Fruit fly (Drosophila melanogaster) whole organism, prepupa: ENCODE measurements around the gene CG2611.

Experiments
- CG11294 ChIP-seq: fragments of 200-800 bp; sonication (Bioruptor generic); IDR thresholded peaks from 2 replicates; pipeline ENCODE4 v1.3.6; 2022; ENCODE audit warnings: missing biosample characterization, missing genetic modification characterization
- CG1621 ChIP-seq: fragments of 200-800 bp; sonication (Bioruptor generic); optimal IDR thresholded peaks from 3 replicates; lab custom pipeline; 2018; ENCODE audit warnings: missing biosample characterization, mild to moderate bottlenecking, missing genetic modification characterization
- CG3032 ChIP-seq: fragments of 200-800 bp; optimal IDR thresholded peaks from 2 replicates; lab custom pipeline; 2019; ENCODE audit warnings: missing biosample characterization, mild to moderate bottlenecking, missing genetic modification characterization, moderate library complexity
- CG32006 ChIP-seq: fragments of 200-800 bp; sonication (Bioruptor generic); optimal IDR thresholded peaks from 3 replicates; lab custom pipeline; 2017; ENCODE audit warnings: missing biosample characterization, mild to moderate bottlenecking, missing genetic modification characterization
- CG3919 ChIP-seq: fragments of 200-800 bp; sonication (Bioruptor generic); optimal IDR thresholded peaks from 3 replicates; lab custom pipeline; 2016; ENCODE audit warnings: missing biosample characterization, missing genetic modification characterization
- CG6163 ChIP-seq: fragments of 200-800 bp; sonication (Bioruptor generic); IDR thresholded peaks from 3 replicates; pipeline ENCODE4 v1.3.6; 2022; ENCODE audit warnings: missing biosample characterization, missing genetic modification characterization
- CG6276 ChIP-seq: fragments of 200-800 bp; sonication (Bioruptor generic); optimal IDR thresholded peaks from 2 replicates; lab custom pipeline; 2017; ENCODE audit warnings: missing biosample characterization, mild to moderate bottlenecking, missing genetic modification characterization
- CG6792 ChIP-seq: fragments of 200-800 bp; sonication (Bioruptor generic); optimal IDR thresholded peaks from 3 replicates; lab custom pipeline; 2016; ENCODE audit warnings: missing biosample characterization, missing genetic modification characterization
- CG6808 ChIP-seq: fragments of 200-800 bp; sonication (Bioruptor generic); optimal IDR thresholded peaks from 3 replicates; lab custom pipeline; 2017; ENCODE audit warnings: missing biosample characterization, missing genetic modification characterization, mild to moderate bottlenecking, moderate library complexity, missing genetic modification reagents
- CG7368 ChIP-seq: fragments of 200-800 bp; sonication (Bioruptor generic); optimal IDR thresholded peaks from 3 replicates; lab custom pipeline; 2016; ENCODE audit warnings: missing biosample characterization, missing genetic modification characterization
- CG8119 ChIP-seq: fragments of 200-800 bp; sonication (Bioruptor generic); IDR thresholded peaks from 3 replicates; pipeline ENCODE4 v1.3.6; 2022; ENCODE audit warnings: missing biosample characterization, missing genetic modification characterization
- CG8319 ChIP-seq: fragments of 200-800 bp; sonication (Bioruptor generic); optimal IDR thresholded peaks from 3 replicates; lab custom pipeline; 2016; ENCODE audit warnings: missing biosample characterization, missing genetic modification characterization
- CG8632 ChIP-seq: fragments of 200-800 bp; sonication (Bioruptor generic); optimal IDR thresholded peaks from 3 replicates; lab custom pipeline; 2016; ENCODE audit warnings: missing biosample characterization, missing genetic modification characterization
- CG9139 ChIP-seq: fragments of 200-800 bp; sonication (Bioruptor generic); optimal IDR thresholded peaks from 3 replicates; lab custom pipeline; 2017; ENCODE audit warnings: missing biosample characterization, mild to moderate bottlenecking, missing genetic modification characterization
- Eip75B ChIP-seq: fragments of 200-800 bp; sonication (Bioruptor generic); optimal IDR thresholded peaks from 3 replicates; lab custom pipeline; 2016; ENCODE audit warnings: missing biosample characterization, missing genetic modification characterization
- Eip78C ChIP-seq: fragments of 200-800 bp; sonication (Bioruptor generic); peaks from one replicate; lab custom pipeline; 2016; ENCODE audit warnings: missing biosample characterization, missing genetic modification characterization
- Eip93F ChIP-seq: fragments of 200-800 bp; sonication (Bioruptor generic); optimal IDR thresholded peaks from 2 replicates; lab custom pipeline; 2016; ENCODE audit warnings: missing biosample characterization, mild to moderate bottlenecking, missing genetic modification characterization
- Ets21C ChIP-seq: fragments of 200-800 bp; sonication (Bioruptor generic); optimal IDR thresholded peaks from 3 replicates; lab custom pipeline; 2016; ENCODE audit warnings: missing biosample characterization, missing genetic modification characterization
- Ets96B ChIP-seq: fragments of 200-800 bp; optimal IDR thresholded peaks from 2 replicates; lab custom pipeline; 2019; ENCODE audit warnings: missing biosample characterization, mild to moderate bottlenecking, missing genetic modification characterization, moderate library complexity
- Gug ChIP-seq: fragments of 200-800 bp; sonication (Bioruptor generic); IDR thresholded peaks from 2 replicates; pipeline ENCODE4 v1.3.6; 2022; ENCODE audit warnings: missing biosample characterization, missing genetic modification characterization
- Hr38 ChIP-seq: sonication (Bioruptor generic); optimal IDR thresholded peaks from 2 replicates; lab custom pipeline; 2016; ENCODE audit warnings: missing biosample characterization, missing genetic modification characterization
- Hr4 ChIP-seq: fragments of 200-800 bp; sonication (Bioruptor generic); optimal IDR thresholded peaks from 3 replicates; lab custom pipeline; 2016; ENCODE audit warnings: missing biosample characterization, missing genetic modification characterization
- OdsH ChIP-seq: fragments of 200-800 bp; sonication (Bioruptor generic); optimal IDR thresholded peaks from 3 replicates; lab custom pipeline; 2016; ENCODE audit warnings: missing biosample characterization, missing genetic modification characterization
- Sox102F ChIP-seq: fragments of 200-800 bp; sonication (Bioruptor generic); optimal IDR thresholded peaks from 2 replicates; lab custom pipeline; 2016; ENCODE audit warnings: missing biosample characterization, mild to moderate bottlenecking, missing genetic modification characterization
- Sox14 ChIP-seq: fragments of 200-800 bp; sonication (Bioruptor generic); optimal IDR thresholded peaks from 3 replicates; lab custom pipeline; 2016; ENCODE audit warnings: missing biosample characterization, missing genetic modification characterization
- Sox15 ChIP-seq: fragments of 200-800 bp; sonication (Bioruptor generic); optimal IDR thresholded peaks from 3 replicates; lab custom pipeline; 2016; ENCODE audit warnings: missing biosample characterization, missing genetic modification characterization
- acj6 ChIP-seq: fragments of 200-800 bp; sonication (Bioruptor generic); optimal IDR thresholded peaks from 3 replicates; lab custom pipeline; 2016; ENCODE audit warnings: missing biosample characterization, missing genetic modification characterization
- dac ChIP-seq: fragments of 200-800 bp; sonication (Bioruptor generic); optimal IDR thresholded peaks from 2 replicates; lab custom pipeline; 2017; ENCODE audit warnings: missing biosample characterization, mild to moderate bottlenecking, missing genetic modification characterization
- dsx ChIP-seq: fragments of 200-800 bp; optimal IDR thresholded peaks from 3 replicates; lab custom pipeline; 2019; ENCODE audit warnings: missing biosample characterization, mild to moderate bottlenecking, missing genetic modification characterization, moderate library complexity; ENCODE audit not compliant: poor library complexity, severe bottlenecking
- esn ChIP-seq: fragments of 200-800 bp; sonication (Bioruptor generic); optimal IDR thresholded peaks from 2 replicates; lab custom pipeline; 2016; ENCODE audit warnings: missing biosample characterization, mild to moderate bottlenecking, missing genetic modification characterization, moderate library complexity
- fd59A ChIP-seq: fragments of 200-800 bp; sonication (Bioruptor generic); optimal IDR thresholded peaks from 2 replicates; lab custom pipeline; 2017; ENCODE audit warnings: missing biosample characterization, mild to moderate bottlenecking, missing genetic modification characterization, missing genetic modification reagents
- fd85E ChIP-seq: fragments of 200-800 bp; sonication (Bioruptor generic); optimal IDR thresholded peaks from 3 replicates; lab custom pipeline; 2016; ENCODE audit warnings: missing biosample characterization, missing genetic modification characterization
- fkh ChIP-seq: fragments of 200-800 bp; sonication (Bioruptor generic); optimal IDR thresholded peaks from 3 replicates; lab custom pipeline; 2017; ENCODE audit warnings: missing biosample characterization, mild to moderate bottlenecking, missing genetic modification characterization, moderate library complexity
- net ChIP-seq: fragments of 200-800 bp; sonication (Bioruptor generic); optimal IDR thresholded peaks from 3 replicates; lab custom pipeline; 2016; ENCODE audit warnings: missing biosample characterization, missing genetic modification characterization
- pdm3 ChIP-seq: fragments of 200-800 bp; sonication (Bioruptor generic); optimal IDR thresholded peaks from 3 replicates; lab custom pipeline; 2016; ENCODE audit warnings: missing biosample characterization, missing genetic modification characterization
- salr ChIP-seq, 2 experiments: fragments of 200-800 bp; sonication (Bioruptor generic); optimal IDR thresholded peaks; 3 replicates each; lab custom pipeline; 2016 to 2018; ENCODE audit warnings: missing biosample characterization in 2 of 2, missing genetic modification characterization in 2 of 2, mild to moderate bottlenecking in 1 of 2
- spab ChIP-seq: fragments of 200-800 bp; sonication (Bioruptor generic); optimal IDR thresholded peaks from 2 replicates; lab custom pipeline; 2017; ENCODE audit warnings: missing biosample characterization, mild to moderate bottlenecking, missing genetic modification characterization, missing genetic modification reagents
- ss ChIP-seq, 2 experiments: fragments of 200-800 bp; sonication (Bioruptor generic); optimal IDR thresholded peaks; 2 replicates in 1 of 2; 3 replicates in 1 of 2; lab custom pipeline; 2017 to 2018; ENCODE audit warnings: mild to moderate bottlenecking in 2 of 2, missing biosample characterization in 2 of 2, missing genetic modification characterization in 2 of 2, moderate library complexity in 1 of 2
- svp ChIP-seq: fragments of 200-800 bp; sonication (Bioruptor generic); peaks from one replicate; lab custom pipeline; 2016; ENCODE audit warnings: missing biosample characterization, missing genetic modification characterization
- vri ChIP-seq: fragments of 200-800 bp; sonication (Bioruptor generic); optimal IDR thresholded peaks from 3 replicates; lab custom pipeline; 2016; ENCODE audit warnings: missing biosample characterization, mild to moderate bottlenecking, missing genetic modification characterization

CG2611 gene

dm6 chr2L:20645394-20645869, 4.6 kb upstream of the CG2611 start, which contains the start of the genes phr6-4 and CG2608 (continued):
- TF ChIP-seq ss (GFP tag; optimal IDR thresholded peaks at IDR 0.05; lab: Kevin White, UChicago) = peak in 1 of 2 experiments; percentile 94
- TF ChIP-seq Eip78C (GFP tag; lab: Kevin White, UChicago) = peak; percentile 98
- TF ChIP-seq CG8119 (GFP tag; lab: Robert Waterston, UW) = peak; percentile 95
- TF ChIP-seq CG1621 (tag; lab: Kevin White, UChicago) = peak; percentile 87
- TF ChIP-seq CG9139 (GFP tag; lab: Kevin White, UChicago) = peak; percentile 89
- peak; percentile 88 for TF ChIP-seq Gug (GFP tag; lab: Robert Waterston, UW)
- TF ChIP-seq OdsH (GFP tag; lab: Kevin White, UChicago) = peak; percentile 95
- peak; percentile 91 for TF ChIP-seq CG6792 (GFP tag; lab: Kevin White, UChicago)
- peak; percentile 91 for TF ChIP-seq spab (GFP tag; lab: Kevin White, UChicago)
- peak; percentile 94 for TF ChIP-seq Sox14 (GFP tag; lab: Kevin White, UChicago)
- peak; percentile 88 for TF ChIP-seq CG7368
- peak; percentile 89 for TF ChIP-seq fkh
- peak; percentile 87 for TF ChIP-seq dac (GFP tag; lab: Kevin White, UChicago)
- TF ChIP-seq CG32006 (GFP tag; lab: Kevin White, UChicago) = peak; percentile 97
- peak; percentile 90 for TF ChIP-seq CG6163
- peak; percentile 95 for TF ChIP-seq pdm3 (GFP tag; lab: Kevin White, UChicago)
- TF ChIP-seq fd85E (GFP tag; lab: Kevin White, UChicago) = peak; percentile 76
- TF ChIP-seq Hr38 (GFP tag; lab: Kevin White, UChicago) = no peak
- peak; percentile 94 for TF ChIP-seq CG3919 (GFP tag; lab: Kevin White, UChicago)
- peak; percentile 85 for TF ChIP-seq CG11294 (GFP tag; lab: Robert Waterston, UW)
- TF ChIP-seq dsx = peak; percentile 92
- peak; percentile 93 for TF ChIP-seq fd59A (GFP tag; lab: Kevin White, UChicago)
- peak; percentile 94 for TF ChIP-seq net
- TF ChIP-seq esn (GFP tag; lab: Kevin White, UChicago) = peak; percentile 96
- TF ChIP-seq Eip93F (GFP tag; lab: Kevin White, UChicago) = peak; percentile 70
- TF ChIP-seq Ets96B (tag; lab: Kevin White, UChicago) = peak; percentile 93
- TF ChIP-seq Sox102F (GFP tag; lab: Kevin White, UChicago) = peak; percentile 91
- peak; percentile 95 for TF ChIP-seq acj6 (GFP tag; lab: Kevin White, UChicago)
- TF ChIP-seq CG3032 (tag; lab: Kevin White, UChicago) = peak; percentile 95
- peak; percentile 88 for TF ChIP-seq CG8319 (GFP tag; lab: Kevin White, UChicago)
- TF ChIP-seq CG8632 (GFP tag; lab: Kevin White, UChicago) = peak; percentile 93
- peak; percentile 95 for TF ChIP-seq Hr4
- no peak for TF ChIP-seq CG6276 (GFP tag; lab: Kevin White, UChicago)
- TF ChIP-seq salr (GFP tag; optimal IDR thresholded peaks at IDR 0.05; lab: Kevin White, UChicago) = peak; percentile 81 to 95
- TF ChIP-seq CG6808 = peak; percentile 92
- peak; percentile 93 for TF ChIP-seq Eip75B (GFP tag; lab: Kevin White, UChicago)
- TF ChIP-seq vri = peak; percentile 87

DNA sequence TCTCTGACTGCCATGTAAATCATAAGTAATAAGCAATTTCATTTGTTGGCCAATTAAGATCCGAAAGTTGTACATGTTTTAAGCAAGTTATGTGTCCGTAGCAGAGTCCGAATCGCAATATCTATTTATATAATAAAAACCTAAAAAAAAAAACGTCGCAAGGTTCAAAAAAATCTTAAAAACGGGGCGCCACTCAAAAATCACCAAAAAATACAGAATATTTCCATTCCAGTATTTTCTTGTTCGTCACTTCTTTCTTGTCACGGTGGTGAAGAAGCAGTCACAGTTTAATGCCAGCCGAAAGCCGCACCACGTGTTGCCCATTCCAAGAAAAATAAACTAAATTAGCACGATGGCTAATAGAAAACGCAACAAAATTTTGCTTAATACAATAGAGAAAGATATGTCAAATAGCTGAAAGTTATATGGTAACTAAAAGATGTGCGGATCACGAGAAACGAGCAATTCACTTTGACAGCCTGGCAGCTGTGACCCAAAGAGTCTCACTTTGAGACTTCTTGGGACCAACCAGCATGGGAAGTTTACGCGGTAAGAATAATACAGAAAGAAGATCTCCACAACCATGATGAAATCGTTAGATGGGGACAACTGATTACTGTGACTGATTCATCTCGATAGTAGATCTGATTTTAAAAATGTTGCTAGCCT, 2.6 kb upstream of the CG2611 start:
- TF ChIP-seq fkh = peak; percentile 38
- no peak for TF ChIP-seq Ets21C
- TF ChIP-seq esn (GFP tag; lab: Kevin White, UChicago) = peak; percentile 7
- TF ChIP-seq Sox15 = no peak
- peak; percentile 63 for TF ChIP-seq svp
- TF ChIP-seq Eip78C (GFP tag; lab: Kevin White, UChicago) = peak; percentile 48
- TF ChIP-seq CG6792 (GFP tag; lab: Kevin White, UChicago) = no peak
